Fruit fly (Drosophila melanogaster) whole organism, embryonic: Measurements from ENCODE around the gene Mettl2.
A peak's percentile ranks its signal among the peaks of the same experiment; 100 is the strongest.

Experiments used
- B-H1 ChIP-seq: fragments of 200-800 bp; sonication (Bioruptor generic); IDR thresholded peaks from 3 replicates; pipeline ENCODE4 v1.3.6; 2022; ENCODE audit warnings: missing biosample characterization, missing genetic modification characterization
- Blimp-1 ChIP-seq: fragments of 200-800 bp; sonication (Bioruptor generic); optimal IDR thresholded peaks from 3 replicates; lab custom pipeline; 2018; ENCODE audit warnings: missing biosample characterization, missing genetic modification characterization, mild to moderate bottlenecking, moderate library complexity, missing genetic modification reagents
- Bteb2 ChIP-seq: fragments of 200-800 bp; sonication (Bioruptor generic); optimal IDR thresholded peaks from 2 replicates; lab custom pipeline; 2016; ENCODE audit warnings: missing biosample characterization, missing genetic modification characterization
- CG10267 ChIP-seq: fragments of 200-800 bp; sonication (Bioruptor generic); optimal IDR thresholded peaks from 2 replicates; lab custom pipeline; 2018; ENCODE audit warnings: missing biosample characterization, mild to moderate bottlenecking, missing genetic modification characterization, moderate library complexity
- CG10366 ChIP-seq: fragments of 200-800 bp; sonication (Bioruptor generic); IDR thresholded peaks from 2 replicates; pipeline ENCODE4 v1.3.6; 2022; ENCODE audit warnings: missing biosample characterization, missing genetic modification characterization
- CG11085 ChIP-seq: fragments of 200-800 bp; sonication (Bioruptor generic); IDR thresholded peaks from 2 replicates; pipeline ENCODE4 v1.3.6; 2022; ENCODE audit warnings: missing biosample characterization, missing genetic modification characterization
- CG13296 ChIP-seq: fragments of 200-800 bp; sonication (Bioruptor generic); optimal IDR thresholded peaks from 3 replicates; lab custom pipeline; 2018; ENCODE audit warnings: missing biosample characterization, mild to moderate bottlenecking, missing genetic modification characterization
- CG1529 ChIP-seq: fragments of 200-800 bp; sonication (Bioruptor generic); optimal IDR thresholded peaks from 3 replicates; lab custom pipeline; 2018; ENCODE audit warnings: missing biosample characterization, missing genetic modification characterization
- CG15479 ChIP-seq: fragments of 200-800 bp; sonication (Bioruptor generic); optimal IDR thresholded peaks from 3 replicates; lab custom pipeline; 2019; ENCODE audit warnings: missing biosample characterization, mild to moderate bottlenecking, missing genetic modification characterization, moderate library complexity
- CG16815 ChIP-seq: fragments of 200-800 bp; sonication (Bioruptor generic); optimal IDR thresholded peaks from 3 replicates; lab custom pipeline; 2017; ENCODE audit warnings: missing biosample characterization, mild to moderate bottlenecking, missing genetic modification characterization
- CG17359 ChIP-seq: fragments of 200-800 bp; sonication (Bioruptor generic); optimal IDR thresholded peaks from 3 replicates; lab custom pipeline; 2018; ENCODE audit warnings: missing biosample characterization, mild to moderate bottlenecking, missing genetic modification characterization, moderate library complexity
- CG17361 ChIP-seq: fragments of 200-800 bp; sonication (Bioruptor generic); IDR thresholded peaks from 3 replicates; pipeline ENCODE4 v1.3.6; 2022; ENCODE audit warnings: missing biosample characterization, missing genetic modification characterization
- CG18476 ChIP-seq: fragments of 200-800 bp; sonication (Bioruptor generic); optimal IDR thresholded peaks from 2 replicates; lab custom pipeline; 2016; ENCODE audit warnings: missing biosample characterization, mild to moderate bottlenecking, missing genetic modification characterization
- CG18764 ChIP-seq: fragments of 200-800 bp; sonication (Bioruptor generic); optimal IDR thresholded peaks from 3 replicates; lab custom pipeline; 2016; ENCODE audit warnings: missing biosample characterization, missing genetic modification characterization
- CG2678 ChIP-seq: fragments of 200-800 bp; sonication (Bioruptor generic); optimal IDR thresholded peaks from 3 replicates; lab custom pipeline; 2019; ENCODE audit warnings: missing biosample characterization, mild to moderate bottlenecking, missing genetic modification characterization, moderate library complexity
- CG4820 ChIP-seq: fragments of 200-800 bp; sonication (Bioruptor generic); optimal IDR thresholded peaks from 3 replicates; lab custom pipeline; 2016; ENCODE audit warnings: missing biosample characterization, missing genetic modification characterization
- CG6813 ChIP-seq: fragments of 200-800 bp; sonication (Bioruptor generic); optimal IDR thresholded peaks from 2 replicates; lab custom pipeline; 2017; ENCODE audit warnings: missing biosample characterization, missing genetic modification characterization, mild to moderate bottlenecking, moderate library complexity, missing genetic modification reagents
- CG7963 ChIP-seq: fragments of 200-800 bp; sonication (Bioruptor generic); IDR thresholded peaks from 3 replicates; pipeline ENCODE4 v1.3.6; 2022; ENCODE audit warnings: missing biosample characterization, missing genetic modification characterization; ENCODE audit not compliant: partially characterized antibody
- CG8388 ChIP-seq: fragments of 200-800 bp; sonication (Bioruptor generic); optimal IDR thresholded peaks from 2 replicates; lab custom pipeline; 2019; ENCODE audit warnings: missing biosample characterization, mild to moderate bottlenecking, missing genetic modification characterization, moderate library complexity
- Dip3 ChIP-seq: fragments of 200-800 bp; sonication (Bioruptor generic); optimal IDR thresholded peaks from 3 replicates; lab custom pipeline; 2016; ENCODE audit warnings: missing biosample characterization, missing genetic modification characterization
- Dll ChIP-seq: fragments of 200-800 bp; sonication (Bioruptor generic); IDR thresholded peaks from 4 replicates; pipeline ENCODE4 v1.3.6; 2022; ENCODE audit warnings: missing biosample characterization, missing genetic modification characterization; ENCODE audit not compliant: partially characterized antibody
- Dp ChIP-seq: fragments of 200-800 bp; sonication (Bioruptor generic); optimal IDR thresholded peaks from 2 replicates; lab custom pipeline; 2018; ENCODE audit warnings: missing biosample characterization, mild to moderate bottlenecking, missing genetic modification characterization, moderate library complexity
- Dref ChIP-seq: fragments of 200-800 bp; sonication (Bioruptor generic); IDR thresholded peaks from 2 replicates; pipeline ENCODE4 v1.3.6; 2022; ENCODE audit warnings: missing biosample characterization, missing genetic modification characterization
- Fer2 ChIP-seq: fragments of 200-800 bp; sonication (Bioruptor generic); optimal IDR thresholded peaks from 2 replicates; lab custom pipeline; 2018; ENCODE audit warnings: missing biosample characterization, mild to moderate bottlenecking, missing genetic modification characterization, moderate library complexity
- HLH54F ChIP-seq: fragments of 200-800 bp; sonication (Bioruptor generic); optimal IDR thresholded peaks from 3 replicates; lab custom pipeline; 2016; ENCODE audit warnings: missing biosample characterization, missing genetic modification characterization
- Hand ChIP-seq: fragments of 200-800 bp; sonication (Bioruptor generic); optimal IDR thresholded peaks from 2 replicates; lab custom pipeline; 2017; ENCODE audit warnings: mild to moderate bottlenecking, missing biosample characterization, missing genetic modification reagents, missing genetic modification characterization
- Hr78 ChIP-seq, 2 experiments: fragments of 200-800 bp in 1 of 2; fragments of >200 bp in 1 of 2; sonication (Bioruptor generic) in 1 of 2; optimal IDR thresholded peaks; 2 replicates each; lab custom pipeline; 2017 to 2019; ENCODE audit warnings: missing biosample characterization in 2 of 2, missing genetic modification characterization in 2 of 2, mild to moderate bottlenecking in 1 of 2, moderate library complexity in 1 of 2
- Meics ChIP-seq: fragments of 200-800 bp; sonication (Bioruptor generic); optimal IDR thresholded peaks from 2 replicates; lab custom pipeline; 2017; ENCODE audit warnings: missing biosample characterization, mild to moderate bottlenecking, missing genetic modification characterization
- Neu2 ChIP-seq: fragments of 200-800 bp; sonication (Bioruptor generic); optimal IDR thresholded peaks from 3 replicates; lab custom pipeline; 2016; ENCODE audit warnings: missing biosample characterization, missing genetic modification characterization, borderline replicate concordance
- Opbp ChIP-seq: fragments of 200-800 bp; sonication (Bioruptor generic); IDR thresholded peaks from 3 replicates; pipeline ENCODE4 v1.3.6; 2022; ENCODE audit warnings: missing biosample characterization, missing genetic modification characterization; ENCODE audit not compliant: partially characterized antibody
- Sry-β ChIP-seq: fragments of 200-800 bp; sonication (Bioruptor generic); optimal IDR thresholded peaks from 2 replicates; lab custom pipeline; 2018; ENCODE audit warnings: missing biosample characterization, mild to moderate bottlenecking, missing genetic modification characterization, moderate library complexity
- danr ChIP-seq: fragments of 200-800 bp; sonication (Bioruptor generic); IDR thresholded peaks from 2 replicates; pipeline ENCODE4 v1.3.6; 2022; ENCODE audit warnings: missing biosample characterization, missing genetic modification characterization
- disco-r ChIP-seq: fragments of 200-800 bp; sonication (Bioruptor generic); optimal IDR thresholded peaks from 2 replicates; lab custom pipeline; 2016; ENCODE audit warnings: missing biosample characterization, missing genetic modification characterization
- dysf ChIP-seq: fragments of 200-800 bp; sonication (Bioruptor generic); IDR thresholded peaks from 3 replicates; pipeline ENCODE4 v1.3.6; 2022; ENCODE audit warnings: missing biosample characterization, missing genetic modification characterization
- eve ChIP-seq, 2 experiments: fragments of >200 bp; optimal IDR thresholded peaks; 2 replicates each; lab custom pipeline; 2017; ENCODE audit warnings: missing biosample characterization in 2 of 2, missing genetic modification characterization in 2 of 2
- fd102C ChIP-seq: fragments of 200-800 bp; sonication (Bioruptor generic); optimal IDR thresholded peaks from 2 replicates; lab custom pipeline; 2018; ENCODE audit warnings: missing biosample characterization, mild to moderate bottlenecking, missing genetic modification characterization, moderate library complexity
- gce ChIP-seq: fragments of 200-800 bp; sonication (Bioruptor generic); IDR thresholded peaks from 3 replicates; pipeline ENCODE4 v1.3.6; 2022; ENCODE audit warnings: missing biosample characterization, missing genetic modification characterization
- klu ChIP-seq: fragments of 200-800 bp; sonication (Bioruptor generic); IDR thresholded peaks from 2 replicates; pipeline ENCODE4 v1.3.6; 2022; ENCODE audit warnings: missing biosample characterization, missing genetic modification characterization
- lmd ChIP-seq: fragments of 200-800 bp; sonication (Bioruptor generic); IDR thresholded peaks from 2 replicates; pipeline ENCODE4 v1.3.6; 2022; ENCODE audit warnings: missing biosample characterization, missing genetic modification characterization
- lola ChIP-seq, 3 experiments: fragments of >200 bp in 2 of 3; fragments of 200-800 bp in 1 of 3; sonication (Bioruptor generic) in 1 of 3; optimal IDR thresholded peaks; 2 replicates each; lab custom pipeline; 2017 to 2019; ENCODE audit warnings: missing biosample characterization in 3 of 3, missing genetic modification characterization in 3 of 3, mild to moderate bottlenecking in 1 of 3, moderate library complexity in 1 of 3
- mld ChIP-seq: fragments of 200-800 bp; sonication (Bioruptor generic); IDR thresholded peaks from 3 replicates; pipeline ENCODE4 v1.3.6; 2022; ENCODE audit warnings: missing biosample characterization, missing genetic modification characterization; ENCODE audit not compliant: partially characterized antibody
- pb ChIP-seq: fragments of 200-800 bp; sonication (Bioruptor generic); optimal IDR thresholded peaks from 3 replicates; lab custom pipeline; 2016; ENCODE audit warnings: missing biosample characterization, missing genetic modification characterization
- pho ChIP-seq: fragments of 200-800 bp; sonication (Bioruptor generic); optimal IDR thresholded peaks from 2 replicates; lab custom pipeline; 2016; ENCODE audit warnings: missing biosample characterization, missing genetic modification characterization
- sim ChIP-seq: fragments of 200-800 bp; sonication (Bioruptor generic); IDR thresholded peaks from 2 replicates; pipeline ENCODE4 v1.3.6; 2022; ENCODE audit warnings: missing biosample characterization, missing genetic modification characterization
- sima ChIP-seq: fragments of 200-800 bp; sonication (Bioruptor generic); optimal IDR thresholded peaks from 2 replicates; lab custom pipeline; 2016; ENCODE audit warnings: missing biosample characterization, missing genetic modification characterization
- slp2 ChIP-seq: fragments of 200-800 bp; sonication (Bioruptor generic); optimal IDR thresholded peaks from 2 replicates; lab custom pipeline; 2016; ENCODE audit warnings: missing biosample characterization, missing genetic modification characterization
- sna ChIP-seq: fragments of 200-800 bp; sonication (Bioruptor generic); IDR thresholded peaks from 2 replicates; pipeline ENCODE4 v1.3.6; 2022; ENCODE audit warnings: missing biosample characterization, missing genetic modification characterization; ENCODE audit not compliant: partially characterized antibody
- sug ChIP-seq: fragments of 200-800 bp; optimal IDR thresholded peaks from 2 replicates; lab custom pipeline; 2019; ENCODE audit warnings: missing biosample characterization, mild to moderate bottlenecking, missing genetic modification characterization, moderate library complexity
- tgo ChIP-seq: fragments of 200-800 bp; sonication (Bioruptor generic); IDR thresholded peaks from 3 replicates; pipeline ENCODE4 v1.3.6; 2022; ENCODE audit warnings: missing biosample characterization, missing genetic modification characterization

Mettl2 gene

dm6 chr3L:1629064-1629777, 9.8 kb downstream of the Mettl2 start, which contains the start of gene GC:
Gene GC (minus strand): TSS chr3L:1629301.
- TF ChIP-seq gce (GFP tag; lab: Robert Waterston, UW) (no peak), tgo (no peak), Opbp (GFP tag; lab: Robert Waterston, UW) (no peak), fd102C (GFP tag; lab: Kevin White, UChicago) (no peak), Sry-β (GFP tag; lab: Kevin White, UChicago) (no peak), danr (GFP tag; lab: Robert Waterston, UW) (no peak), sima (GFP tag; lab: Kevin White, UChicago) (no peak), pb (no peak), Fer2 (no peak), eve (GFP tag; optimal IDR thresholded peaks at IDR 0.05; lab: Kevin White, UChicago) (no peak), CG10267 (tag; lab: Kevin White, UChicago) (no peak), sug (tag; lab: Kevin White, UChicago) (no peak), CG8388 (no peak), disco-r (no peak), CG11085 (GFP tag; lab: Robert Waterston, UW) (no peak), Neu2 (GFP tag; lab: Kevin White, UChicago) (no peak), HLH54F (GFP tag; lab: Kevin White, UChicago) (no peak), klu (GFP tag; lab: Robert Waterston, UW) (no peak), Dref (GFP tag; lab: Robert Waterston, UW) (no peak), CG16815 (GFP tag; lab: Kevin White, UChicago) (no peak), CG1529 (no peak), dysf (GFP tag; lab: Robert Waterston, UW) (no peak), slp2 (no peak), CG17359 (tag; lab: Kevin White, UChicago) (no peak), B-H1 (GFP tag; lab: Robert Waterston, UW) (no peak), CG2678 (tag; lab: Kevin White, UChicago) (no peak), Dip3 (GFP tag; lab: Kevin White, UChicago) (peak; percentile 4), CG7963 (GFP tag; lab: Robert Waterston, UW) (no peak), Hand (no peak), CG4820 (GFP tag; lab: Kevin White, UChicago) (no peak), CG18764 (GFP tag; lab: Kevin White, UChicago) (no peak), lola (GFP tag; optimal IDR thresholded peaks at IDR 0.05; lab: Kevin White, UChicago) (no peak), Dll (no peak), mld (no peak), CG18476 (GFP tag; lab: Kevin White, UChicago) (no peak), Bteb2 (GFP tag; lab: Kevin White, UChicago) (no peak), Blimp-1 (no peak), CG10366 (GFP tag; lab: Robert Waterston, UW) (peak; percentile 24), CG13296 (no peak), CG15479 (GFP tag; lab: Kevin White, UChicago) (no peak), sna (GFP tag; lab: Robert Waterston, UW) (no peak), CG17361 (no peak), Meics (GFP tag; lab: Kevin White, UChicago) (no peak), sim (GFP tag; lab: Robert Waterston, UW) (no peak), Hr78 (GFP tag; optimal IDR thresholded peaks at IDR 0.05; lab: Kevin White, UChicago) (no peak), Dp (GFP tag; lab: Kevin White, UChicago) (no peak), lmd (GFP tag; lab: Robert Waterston, UW) (no peak), CG6813 (GFP tag; lab: Kevin White, UChicago) (no peak), pho (GFP tag; lab: Kevin White, UChicago) (peak; percentile 16)
